Fruit fly (Drosophila melanogaster): Measurements from ENCODE around the gene oxt.

- TF ChIP-seq usp (GFP tag; optimal IDR thresholded peaks at IDR 0.05) (no peak), psq (optimal IDR thresholded peaks at IDR 0.05) (no peak), pan (optimal IDR thresholded peaks at IDR 0.05) (no peak), Dll (optimal IDR thresholded peaks at IDR 0.05) (no peak)
Observed at dm6 chr3L:2267558-2267957, 5.1 kb upstream of the oxt start, which contains the start of gene obst-I.

All from whole organism.